Worm (Caenorhabditis elegans): ENCODE results near the gene C29A12.1.

C29A12.1 gene

ce11 chrV:10807862-10808327 lies 5.4 kb downstream of the C29A12.1 start, which contains the start of gene plrg-1 (continued):
- peak; percentile 84 for TF ChIP-seq F23B12.7 (tag; optimal IDR thresholded peaks at IDR 0.05; ENCODE audit: insufficient read depth)
- TF ChIP-seq B0019.2 (GFP tag; conservative IDR thresholded peaks at IDR 0.05), result peak; percentile 73
- TF ChIP-seq hmg-1.2 (GFP tag; IDR thresholded peaks at IDR 0.05), result peak; percentile 86
- TF ChIP-seq F52B5.7 (tag; optimal IDR thresholded peaks at IDR 0.05), result peak; percentile 58
- TF ChIP-seq gei-17 (GFP tag; optimal IDR thresholded peaks at IDR 0.05), result peak; percentile 51
- TF ChIP-seq F22D6.2 (tag; optimal IDR thresholded peaks at IDR 0.05), result peak; percentile 39
- peak; percentile 34 to 70 for TF ChIP-seq let-607 (tag; optimal IDR thresholded peaks at IDR 0.05)
- no peak for TF ChIP-seq tbx-9 (tag; optimal IDR thresholded peaks at IDR 0.05; ENCODE audit: borderline replicate concordance)
- TF ChIP-seq lsy-27 (tag; optimal IDR thresholded peaks at IDR 0.05; ENCODE audit: borderline replicate concordance, insufficient read depth), result peak; percentile 57
- TF ChIP-seq unc-62 (GFP tag; optimal IDR thresholded peaks at IDR 0.05), result no peak
- peak; percentile 27 for TF ChIP-seq somi-1 (GFP tag; optimal IDR thresholded peaks at IDR 0.05)
- TF ChIP-seq F55B11.4 (tag; optimal IDR thresholded peaks at IDR 0.05; ENCODE audit: borderline replicate concordance, insufficient read depth), result no peak
- peak; percentile 97 for TF ChIP-seq attf-5 (GFP tag; optimal IDR thresholded peaks at IDR 0.05)
- no peak for TF ChIP-seq nfya-1 (tag; optimal IDR thresholded peaks at IDR 0.05; ENCODE audit: borderline replicate concordance, insufficient read depth)
- TF ChIP-seq mel-28 (tag; optimal IDR thresholded peaks at IDR 0.05; ENCODE audit: borderline replicate concordance), result peak; percentile 32
- no peak for TF ChIP-seq ama-1 (optimal IDR thresholded peaks at IDR 0.05)
- no peak for TF ChIP-seq ama-1 (GFP tag; optimal IDR thresholded peaks at IDR 0.05)
- TF ChIP-seq lin-40 (tag; optimal IDR thresholded peaks at IDR 0.05), result peak; percentile 84
- peak; percentile 83 for TF ChIP-seq ceh-91 (GFP tag; IDR thresholded peaks at IDR 0.05)
- TF ChIP-seq egl-18 (GFP tag; IDR thresholded peaks at IDR 0.05), result 0 out of 2 replicates have a peak, but pooled peaks have one; percentile 33
- TF ChIP-seq zim-3 (tag; optimal IDR thresholded peaks at IDR 0.05), result no peak
- peak; percentile 32 for TF ChIP-seq ztf-26 (tag; optimal IDR thresholded peaks at IDR 0.05)
- peak; percentile 47 for TF ChIP-seq him-1 (tag; optimal IDR thresholded peaks at IDR 0.05)
- no peak for TF ChIP-seq ztf-3 (GFP tag; optimal IDR thresholded peaks at IDR 0.05)
- TF ChIP-seq T07F8.4 (tag; optimal IDR thresholded peaks at IDR 0.05), result peak; percentile 62
- peak; percentile 96 for TF ChIP-seq C06A6.2 (GFP tag; conservative IDR thresholded peaks at IDR 0.05)
- TF ChIP-seq dpl-1 (GFP tag; optimal IDR thresholded peaks at IDR 0.05), result peak; percentile 74
- TF ChIP-seq K11D2.4 (GFP tag; IDR thresholded peaks at IDR 0.05), result peak; percentile 76
- no peak for TF ChIP-seq dpff-1 (tag; optimal IDR thresholded peaks at IDR 0.05)
- peak; percentile 51 for TF ChIP-seq snpc-1.1 (tag; optimal IDR thresholded peaks at IDR 0.05; ENCODE audit: insufficient read depth)

ce11 chrV:10805934-10806333 lies 7.4 kb downstream of the C29A12.1 start, which contains the start of gene prp-38:
prp-38 (minus strand) TSS chrV:10806034.
- TF ChIP-seq madf-6 (GFP tag; IDR thresholded peaks at IDR 0.05) (0 out of 2 replicates have a peak, but pooled peaks have one; percentile 32), ZK185.1 (tag; optimal IDR thresholded peaks at IDR 0.05; ENCODE audit: poor library complexity, severe bottlenecking) (no peak)

DNA sequence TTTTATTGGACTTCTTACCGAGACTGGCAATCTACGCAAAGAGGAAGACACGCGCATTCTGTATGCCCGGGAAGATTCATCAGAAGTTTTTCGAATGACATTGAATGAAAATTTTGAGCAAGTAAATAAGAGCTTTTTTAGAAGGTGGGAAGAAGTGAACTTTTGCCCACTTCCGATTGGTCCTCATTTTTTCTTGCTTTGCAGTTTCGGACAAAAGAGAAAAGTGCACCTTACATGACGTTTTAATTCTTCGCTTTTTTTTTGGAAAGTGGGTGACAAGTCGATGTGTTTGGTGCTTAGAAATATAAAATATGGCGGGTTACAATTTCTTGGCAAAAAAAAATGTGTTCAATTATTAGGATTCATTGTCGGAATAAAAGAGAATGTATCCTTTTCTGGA lies 8.9 kb downstream of the C29A12.1 start, which contains the start of gene secs-1:
Gene secs-1 (minus strand): TSS at position 101 of the 400 bp plus-strand sequence.
- TF ChIP-seq ZK185.1 (tag; optimal IDR thresholded peaks at IDR 0.05; ENCODE audit: poor library complexity, severe bottlenecking) (no peak), die-1 (tag; optimal IDR thresholded peaks at IDR 0.05) (no peak), Y56A3A.18 (GFP tag; IDR thresholded peaks at IDR 0.05) (no peak)

Measured in whole organism, young adult.